Worm (Caenorhabditis elegans) whole organism, midembryonic: ENCODE results near the gene fbxb-108.

Source experiments
- cog-1 ChIP-seq: sonication (generic microtip); optimal IDR thresholded peaks from 2 replicates; lab custom pipeline; 2016; ENCODE audit warnings: missing genetic modification characterization, missing compliant biosample characterization
- klf-2 ChIP-seq: fragments of 200-800 bp; sonication (Bioruptor generic); conservative IDR thresholded peaks from 2 replicates; pipeline ENCODE4 v1.3.6; 2022; ENCODE audit warnings: missing genetic modification reagents, missing genetic modification characterization, missing compliant biosample characterization
- med-1 ChIP-seq: sonication (generic microtip); optimal IDR thresholded peaks from 2 replicates; lab custom pipeline; 2017; ENCODE audit warnings: missing genetic modification characterization, mild to moderate bottlenecking, missing compliant biosample characterization, antibody characterized with exemption, missing genetic modification reagents; ENCODE audit not compliant: insufficient read depth
- ztf-23 ChIP-seq: fragments of 200-800 bp; sonication (Bioruptor generic); IDR thresholded peaks from 2 replicates; pipeline ENCODE4 v1.3.6; 2022; ENCODE audit warnings: missing genetic modification reagents, missing genetic modification characterization, missing compliant biosample characterization

- TF ChIP-seq cog-1 (tag; lab: Kevin White, UChicago) (no peak), klf-2 (GFP tag; lab: Robert Waterston, UW) (0 out of 2 replicates have a peak, but pooled peaks have one; percentile 5), med-1 (GFP tag; lab: Kevin White, UChicago) (no peak), ztf-23 (GFP tag; lab: Robert Waterston, UW) (no peak)
Measured at ce11 chrII:2766331-2766730, 1.6 kb downstream of the fbxb-108 start, which contains the start of gene F08D12.15.
